Worm (Caenorhabditis elegans): Measurements from ENCODE around the gene F49E12.10.

F49E12.10 gene

DNA sequence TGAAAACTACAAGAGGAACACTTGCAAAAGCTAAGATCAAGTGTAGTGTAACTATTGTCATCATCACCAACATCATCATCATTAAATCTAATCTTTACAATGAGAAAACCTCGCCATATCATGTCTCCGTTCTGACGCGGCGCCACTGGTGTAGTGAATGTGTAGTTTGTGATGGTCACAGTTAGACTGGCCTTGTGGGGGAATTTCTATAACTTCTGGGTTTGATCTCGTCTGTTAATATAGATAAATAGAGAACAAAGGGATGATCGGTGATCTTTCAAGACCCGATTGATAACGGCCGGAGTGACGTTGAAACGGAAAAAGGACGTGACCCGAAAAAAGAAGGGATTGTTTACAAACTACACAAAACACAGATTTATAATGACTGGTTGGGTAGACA is 49.9 kb downstream of the F49E12.10 start:
- TF ChIP-seq lsy-2 (tag; optimal IDR thresholded peaks at IDR 0.05): peak in 1 of 2 experiments; percentile 9
- peak; percentile 37 for TF ChIP-seq mep-1 (tag; optimal IDR thresholded peaks at IDR 0.05)
- TF ChIP-seq hlh-30 (tag; optimal IDR thresholded peaks at IDR 0.05; ENCODE audit: insufficient read depth): peak; percentile 47
- TF ChIP-seq ceh-28 (tag; optimal IDR thresholded peaks at IDR 0.05): no peak
- no peak for TF ChIP-seq snpc-1.2 (GFP tag; IDR thresholded peaks at IDR 0.05)
- TF ChIP-seq spr-1 (tag; optimal IDR thresholded peaks at IDR 0.05): no peak
- TF ChIP-seq cey-2 (tag; optimal IDR thresholded peaks at IDR 0.05; ENCODE audit: borderline replicate concordance, insufficient read depth): peak; percentile 57
- TF ChIP-seq nhr-42 (GFP tag; IDR thresholded peaks at IDR 0.05): no peak
- peak; percentile 97 for TF ChIP-seq nhr-28 (tag; optimal IDR thresholded peaks at IDR 0.05)
- peak; percentile 18; the same call in 1 of the 2 replicates for TF ChIP-seq dmd-6 (GFP tag; IDR thresholded peaks at IDR 0.05)
- TF ChIP-seq dve-1 (tag; optimal IDR thresholded peaks at IDR 0.05; ENCODE audit: insufficient read depth): no peak
- TF ChIP-seq aha-1 (tag): peak; percentile 5
- TF ChIP-seq nhr-10 (tag; optimal IDR thresholded peaks at IDR 0.05): peak; percentile 51
- no peak for TF ChIP-seq unc-39 (tag; optimal IDR thresholded peaks at IDR 0.05)
- peak in 1 of 2 experiments; percentile 67 for TF ChIP-seq mdl-1 (tag; optimal IDR thresholded peaks at IDR 0.05)
- TF ChIP-seq F37D6.2 (tag; optimal IDR thresholded peaks at IDR 0.05): no peak
- TF ChIP-seq nhr-25 (tag; optimal IDR thresholded peaks at IDR 0.05; ENCODE audit: borderline replicate concordance, insufficient read depth): peak; percentile 34
- no peak for TF ChIP-seq lin-1 (GFP tag; IDR thresholded peaks at IDR 0.05)
- peak; percentile 61 for TF ChIP-seq hlh-11 (tag; optimal IDR thresholded peaks at IDR 0.05)
- no peak for TF ChIP-seq zip-2 (tag; optimal IDR thresholded peaks at IDR 0.05)

DNA sequence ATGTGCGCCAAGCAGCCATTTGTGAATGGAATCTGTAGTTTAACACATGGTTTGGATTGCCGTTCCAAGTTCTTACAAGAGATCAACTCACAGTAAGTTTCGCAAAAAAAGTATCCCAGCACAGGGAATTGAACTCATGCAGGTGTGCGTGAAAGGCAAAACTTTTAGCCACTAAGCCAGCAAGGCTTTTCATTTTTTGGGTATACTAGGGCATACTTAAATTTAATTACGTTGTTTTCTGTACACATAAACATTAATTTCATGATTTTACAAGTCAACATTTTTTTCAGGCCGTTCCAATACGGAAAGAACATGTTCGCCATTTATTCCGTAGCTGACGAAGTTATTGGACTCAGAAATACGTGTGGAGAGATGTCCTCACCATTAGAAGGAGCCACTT is 50.7 kb downstream of the F49E12.10 start:
- TF ChIP-seq hif-1 (tag; optimal IDR thresholded peaks at IDR 0.05): peak in 1 of 2 experiments; percentile 35
- peak; percentile 46 for TF ChIP-seq nhr-48 (tag; optimal IDR thresholded peaks at IDR 0.05)
- TF ChIP-seq nhr-28 (tag; optimal IDR thresholded peaks at IDR 0.05): no peak
- TF ChIP-seq nhr-111 (GFP tag; optimal IDR thresholded peaks at IDR 0.05): peak; percentile 75
- TF ChIP-seq pqm-1 (tag; optimal IDR thresholded peaks at IDR 0.05): no peak
- TF ChIP-seq hlh-11 (tag; optimal IDR thresholded peaks at IDR 0.05): peak; percentile 4
- TF ChIP-seq nhr-76 (tag; optimal IDR thresholded peaks at IDR 0.05): no peak
- TF ChIP-seq F49E8.2 (tag; optimal IDR thresholded peaks at IDR 0.05; ENCODE audit: borderline replicate concordance): peak; percentile 59
- TF ChIP-seq spr-3 (GFP tag; optimal IDR thresholded peaks at IDR 0.05): peak; percentile 82
- peak; percentile 81 for TF ChIP-seq T26A8.4 (GFP tag; IDR thresholded peaks at IDR 0.05)
- TF ChIP-seq Y5F2A.4 (GFP tag; optimal IDR thresholded peaks at IDR 0.05): peak; percentile 88
- TF ChIP-seq Y48G9A.11 (GFP tag; IDR thresholded peaks at IDR 0.05): peak; percentile 84
- peak in 1 of 2 experiments; percentile 32 for TF ChIP-seq lsy-2 (tag; optimal IDR thresholded peaks at IDR 0.05)
- no peak for TF ChIP-seq egl-27 (tag; optimal IDR thresholded peaks at IDR 0.05)
- TF ChIP-seq mdt-29 (GFP tag; IDR thresholded peaks at IDR 0.05): peak; percentile 69; the same call in 1 of the 2 replicates
- peak; percentile 7; the same call in 1 of the 2 replicates for TF ChIP-seq lin-29 (GFP tag; IDR thresholded peaks at IDR 0.05)
- TF ChIP-seq ztf-11 (tag; optimal IDR thresholded peaks at IDR 0.05): no peak
- TF ChIP-seq F37D6.2 (tag; optimal IDR thresholded peaks at IDR 0.05): no peak
- TF ChIP-seq unc-130 (GFP tag; optimal IDR thresholded peaks at IDR 0.05): peak; percentile 38
- TF ChIP-seq fos-1 (tag; optimal IDR thresholded peaks at IDR 0.05): no peak
- no peak for TF ChIP-seq ceh-62 (tag; optimal IDR thresholded peaks at IDR 0.05)
- no peak for TF ChIP-seq zip-11 (GFP tag; IDR thresholded peaks at IDR 0.05)
- TF ChIP-seq ces-1 (GFP tag; optimal IDR thresholded peaks at IDR 0.05): no peak
- peak; percentile 79; the same call in 1 of the 2 replicates for TF ChIP-seq zfp-3 (GFP tag; conservative IDR thresholded peaks at IDR 0.05)
- TF ChIP-seq ctbp-1 (GFP tag; IDR thresholded peaks at IDR 0.05): peak; percentile 80
- peak; percentile 50 for TF ChIP-seq mxl-3 (GFP tag; optimal IDR thresholded peaks at IDR 0.05)
- TF ChIP-seq duxl-1 (tag; optimal IDR thresholded peaks at IDR 0.05; ENCODE audit: poor library complexity): peak; percentile 80
- TF ChIP-seq nhr-77 (tag; optimal IDR thresholded peaks at IDR 0.05): no peak
- TF ChIP-seq cey-2 (tag; optimal IDR thresholded peaks at IDR 0.05; ENCODE audit: borderline replicate concordance, insufficient read depth): no peak
- TF ChIP-seq zip-2 (tag; optimal IDR thresholded peaks at IDR 0.05): no peak
- TF ChIP-seq F44E2.7 (GFP tag; IDR thresholded peaks at IDR 0.05): peak; percentile 99
- no peak for TF ChIP-seq daf-12 (tag; optimal IDR thresholded peaks at IDR 0.05)
- peak; percentile 72; the same call in 1 of the 2 replicates for TF ChIP-seq daf-8 (GFP tag; IDR thresholded peaks at IDR 0.05)
- peak; percentile 93 for TF ChIP-seq egl-43 (GFP tag; IDR thresholded peaks at IDR 0.05)
- TF ChIP-seq nhr-25 (tag; optimal IDR thresholded peaks at IDR 0.05; ENCODE audit: borderline replicate concordance, insufficient read depth): peak; percentile 9
